Fruit fly (Drosophila melanogaster): Measurements from ENCODE around the gene CG6083.

DNA sequence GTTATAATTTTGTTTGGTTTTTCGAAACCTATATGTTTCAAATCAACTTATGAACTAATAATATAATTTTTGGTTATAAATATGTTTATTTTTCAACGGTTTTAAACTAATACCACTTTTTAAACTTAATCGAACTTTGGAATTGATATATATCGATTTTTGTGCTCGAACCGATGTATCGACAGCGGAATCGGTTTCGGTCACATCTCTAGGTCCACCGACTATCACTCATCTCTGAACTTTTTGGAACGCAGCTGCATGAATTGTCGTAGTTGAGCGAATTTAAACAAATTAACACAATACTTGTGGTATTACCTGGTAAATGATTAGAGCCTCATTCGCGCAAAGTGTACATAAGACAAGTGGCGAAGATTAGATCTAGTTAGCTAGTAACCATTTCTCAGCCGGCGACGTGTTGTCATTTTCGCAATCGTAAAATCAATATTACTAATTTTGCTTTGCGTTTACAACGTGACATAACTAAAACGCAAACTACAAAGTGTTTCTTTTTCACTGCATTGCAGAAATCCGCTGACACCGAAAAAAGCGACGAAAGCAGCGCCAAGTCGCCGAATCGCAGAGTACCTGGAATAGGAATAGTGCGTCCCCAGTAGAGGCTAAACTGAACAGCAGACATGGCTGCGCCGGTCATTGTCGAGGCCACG, 2.0 kb upstream of the CG6083 start, which contains the start of gene Apt1:
- peak in 1 of 2 experiments; percentile 16 for TF ChIP-seq CTCF (optimal IDR thresholded peaks at IDR 0.05)
- TF ChIP-seq CG8478 (optimal IDR thresholded peaks at IDR 0.05), result no peak
